Worm (Caenorhabditis elegans): ENCODE results near the gene pycr-1.

The pycr-1 gene

DNA sequence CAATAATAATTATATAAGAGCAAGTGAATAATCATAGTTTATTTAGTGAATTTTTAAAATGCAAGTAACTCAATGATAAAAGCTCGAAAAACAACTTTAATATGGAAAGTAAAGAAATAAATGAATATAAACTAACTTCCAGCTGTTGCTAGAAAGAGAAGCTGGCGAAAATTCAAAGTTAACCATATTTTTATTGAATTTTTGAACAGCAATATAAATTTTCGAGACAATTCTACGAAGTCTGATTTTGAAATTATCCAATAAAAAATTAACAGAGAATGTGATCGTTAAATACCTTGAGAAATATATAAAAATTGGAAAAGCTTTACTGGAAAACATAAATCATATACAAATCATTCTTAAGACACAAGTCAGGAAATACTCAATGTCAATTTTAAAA is 40.0 kb downstream of the pycr-1 start:
- TF ChIP-seq F10E7.11 (tag; optimal IDR thresholded peaks at IDR 0.05) = no peak

ce11 chrX:12188280-12189071 is 41.8 kb downstream of the pycr-1 start:
- TF ChIP-seq nhr-80 (tag; optimal IDR thresholded peaks at IDR 0.05) (peak; percentile 41), egrh-3 (GFP tag; IDR thresholded peaks at IDR 0.05) (no peak)

- peak; percentile 88 for TF ChIP-seq unc-62 (GFP tag; optimal IDR thresholded peaks at IDR 0.05)
- TF ChIP-seq chd-7 (tag; optimal IDR thresholded peaks at IDR 0.05) = no peak
- peak; percentile 7 for TF ChIP-seq pha-4 (tag; optimal IDR thresholded peaks at IDR 0.05)
- TF ChIP-seq Y67H2A.10 (GFP tag; conservative IDR thresholded peaks at IDR 0.05) = no peak
- no peak for TF ChIP-seq snpc-1.1 (tag; optimal IDR thresholded peaks at IDR 0.05; ENCODE audit: insufficient read depth)
- TF ChIP-seq nhr-179 (tag; optimal IDR thresholded peaks at IDR 0.05) = no peak
- no peak for TF ChIP-seq F39B2.1 (GFP tag; IDR thresholded peaks at IDR 0.05)
- TF ChIP-seq let-607 (tag; optimal IDR thresholded peaks at IDR 0.05) = peak in 1 of 2 experiments; percentile 10
- no peak for TF ChIP-seq Y53F4B.3 (GFP tag; IDR thresholded peaks at IDR 0.05)
- no peak for TF ChIP-seq sptf-2 (GFP tag; optimal IDR thresholded peaks at IDR 0.05)
- TF ChIP-seq lin-40 (tag; optimal IDR thresholded peaks at IDR 0.05) = peak; percentile 15
- TF ChIP-seq hmg-20 (GFP tag; IDR thresholded peaks at IDR 0.05) = no peak
- TF ChIP-seq fkh-3 (tag; optimal IDR thresholded peaks at IDR 0.05) = no peak
- TF ChIP-seq Y53G8AR.9 (GFP tag; conservative IDR thresholded peaks at IDR 0.05) = no peak
- peak; percentile 82 for TF ChIP-seq nhr-80 (tag; optimal IDR thresholded peaks at IDR 0.05)
- no peak for TF ChIP-seq C06A6.2 (GFP tag; conservative IDR thresholded peaks at IDR 0.05)
- no peak for TF ChIP-seq Y95B8A.8 (GFP tag; IDR thresholded peaks at IDR 0.05)
- TF ChIP-seq sdz-38 (tag; optimal IDR thresholded peaks at IDR 0.05) = no peak
- no peak for TF ChIP-seq lsl-1 (GFP tag; optimal IDR thresholded peaks at IDR 0.05)
- no peak for TF ChIP-seq ets-4 (GFP tag; optimal IDR thresholded peaks at IDR 0.05)
- TF ChIP-seq ceh-40 (GFP tag; IDR thresholded peaks at IDR 0.05) = no peak
- TF ChIP-seq attf-3 (GFP tag; conservative IDR thresholded peaks at IDR 0.05) = no peak
- TF ChIP-seq xnd-1 (tag; optimal IDR thresholded peaks at IDR 0.05) = no peak
- TF ChIP-seq atf-7 (tag; optimal IDR thresholded peaks at IDR 0.05) = peak; percentile 9
- no peak for TF ChIP-seq hsf-1 (GFP tag; IDR thresholded peaks at IDR 0.05)
- no peak for TF ChIP-seq ceh-100 (GFP tag; IDR thresholded peaks at IDR 0.05)
- no peak for TF ChIP-seq B0336.3 (GFP tag; IDR thresholded peaks at IDR 0.05)
- TF ChIP-seq dox-1 (GFP tag; IDR thresholded peaks at IDR 0.05) = no peak
- TF ChIP-seq somi-1 (GFP tag; optimal IDR thresholded peaks at IDR 0.05) = no peak
- no peak for TF ChIP-seq tbp1 (GFP tag; optimal IDR thresholded peaks at IDR 0.05)
These were observed 50.7 kb downstream of the pycr-1 start for ce11 chrX:12197367-12197766.

ce11 chrX:12198298-12198697 is 51.7 kb downstream of the pycr-1 start:
- no peak for TF ChIP-seq F55B11.4 (tag; optimal IDR thresholded peaks at IDR 0.05; ENCODE audit: borderline replicate concordance, insufficient read depth)
- TF ChIP-seq ets-4 (GFP tag; optimal IDR thresholded peaks at IDR 0.05) = no peak
- TF ChIP-seq F23B12.7 (tag; optimal IDR thresholded peaks at IDR 0.05; ENCODE audit: insufficient read depth) = no peak
- TF ChIP-seq dox-1 (GFP tag; IDR thresholded peaks at IDR 0.05) = no peak
- no peak for TF ChIP-seq bed-2 (GFP tag; IDR thresholded peaks at IDR 0.05)
- TF ChIP-seq F10E7.11 (tag; optimal IDR thresholded peaks at IDR 0.05) = no peak
- TF ChIP-seq him-1 (tag; optimal IDR thresholded peaks at IDR 0.05) = no peak
- no peak for TF ChIP-seq F39B2.1 (GFP tag; IDR thresholded peaks at IDR 0.05)
- TF ChIP-seq hrde-1 (tag; optimal IDR thresholded peaks at IDR 0.05; ENCODE audit: borderline replicate concordance) = no peak
- no peak for TF ChIP-seq nfya-1 (tag; optimal IDR thresholded peaks at IDR 0.05; ENCODE audit: borderline replicate concordance, insufficient read depth)
- no peak for TF ChIP-seq Y79H2A.3 (GFP tag; conservative IDR thresholded peaks at IDR 0.05)
- no peak for TF ChIP-seq K11D2.4 (GFP tag; IDR thresholded peaks at IDR 0.05)
- TF ChIP-seq egl-18 (GFP tag; IDR thresholded peaks at IDR 0.05) = no peak
- no peak for TF ChIP-seq D2030.7 (GFP tag; IDR thresholded peaks at IDR 0.05)
- no peak for TF ChIP-seq let-526 (GFP tag; IDR thresholded peaks at IDR 0.05)
- TF ChIP-seq mel-28 (tag; optimal IDR thresholded peaks at IDR 0.05; ENCODE audit: borderline replicate concordance) = no peak
